Fruit fly (Drosophila melanogaster) Kc167 (cell line): ENCODE results near the gene deltaCOP.

Experiments used
- Myc ChIP-seq: fragments of >200 bp; optimal IDR thresholded peaks from 2 replicates; lab custom pipeline; 2017; ENCODE audit warnings: missing external identifiers
- Sin3A ChIP-seq: fragments of >200 bp; optimal IDR thresholded peaks from 2 replicates; lab custom pipeline; 2018; ENCODE audit warnings: missing external identifiers
- h ChIP-seq: fragments of >200 bp; optimal IDR thresholded peaks from 3 replicates; lab custom pipeline; 2018; ENCODE audit warnings: missing external identifiers
- insv ChIP-seq: fragments of >200 bp; optimal IDR thresholded peaks from 3 replicates; lab custom pipeline; 2018; ENCODE audit warnings: missing external identifiers
- psq ChIP-seq: fragments of >200 bp; optimal IDR thresholded peaks from 2 replicates; lab custom pipeline; 2017; ENCODE audit warnings: missing external identifiers
- ttk ChIP-seq: sonication (Bioruptor generic); optimal IDR thresholded peaks from 2 replicates; lab custom pipeline; 2017; ENCODE audit warnings: missing external identifiers

deltaCOP gene

dm6 chrX:1830396-1831218 lies 31.0 kb downstream of the deltaCOP start:
- no peak for TF ChIP-seq insv
- TF ChIP-seq psq (lab: Kevin White, UChicago) = no peak
- TF ChIP-seq ttk (lab: Kevin White, UChicago) = no peak
- TF ChIP-seq Sin3A (lab: Kevin White, UChicago) = no peak
- TF ChIP-seq h = no peak
- no peak for TF ChIP-seq Myc (lab: Kevin White, UChicago)

- no peak for TF ChIP-seq h
- TF ChIP-seq Myc (lab: Kevin White, UChicago) = no peak
- no peak for TF ChIP-seq ttk (lab: Kevin White, UChicago)
- no peak for TF ChIP-seq Sin3A (lab: Kevin White, UChicago)
- no peak for TF ChIP-seq psq (lab: Kevin White, UChicago)
- no peak for TF ChIP-seq insv
Observed at dm6 chrX:1828097-1828496, 33.5 kb downstream of the deltaCOP start.

- TF ChIP-seq Sin3A (lab: Kevin White, UChicago) (no peak), h (no peak), ttk (lab: Kevin White, UChicago) (no peak), psq (lab: Kevin White, UChicago) (no peak), Myc (lab: Kevin White, UChicago) (no peak), insv (no peak)
Observed at dm6 chrX:1825912-1826862, 35.4 kb downstream of the deltaCOP start.

- TF ChIP-seq insv = no peak
- no peak for TF ChIP-seq Myc (lab: Kevin White, UChicago)
- TF ChIP-seq psq (lab: Kevin White, UChicago) = no peak
- TF ChIP-seq ttk (lab: Kevin White, UChicago) = no peak
- TF ChIP-seq h = no peak
- no peak for TF ChIP-seq Sin3A (lab: Kevin White, UChicago)
Observed at dm6 chrX:1824610-1824948, 37.0 kb downstream of the deltaCOP start.

dm6 chrX:1823883-1824609 lies 37.5 kb downstream of the deltaCOP start:
- no peak for TF ChIP-seq Sin3A (lab: Kevin White, UChicago)
- TF ChIP-seq insv = no peak
- no peak for TF ChIP-seq ttk (lab: Kevin White, UChicago)
- TF ChIP-seq psq (lab: Kevin White, UChicago) = no peak
- no peak for TF ChIP-seq Myc (lab: Kevin White, UChicago)
- no peak for TF ChIP-seq h

- TF ChIP-seq Sin3A (lab: Kevin White, UChicago) = no peak
- TF ChIP-seq h = no peak
- no peak for TF ChIP-seq ttk (lab: Kevin White, UChicago)
Observed at dm6 chrX:1822281-1822680, 39.3 kb downstream of the deltaCOP start, which contains the start of gene CG14811. TSS of gene CG14811 (minus strand) at chrX:1822381.

- no peak for TF ChIP-seq psq (lab: Kevin White, UChicago)
- no peak for TF ChIP-seq h
- no peak for TF ChIP-seq ttk (lab: Kevin White, UChicago)
Observed at dm6 chrX:1821039-1821438, 40.6 kb downstream of the deltaCOP start.

- TF ChIP-seq psq (lab: Kevin White, UChicago) (no peak), Sin3A (lab: Kevin White, UChicago) (no peak), ttk (lab: Kevin White, UChicago) (no peak), Myc (lab: Kevin White, UChicago) (no peak), h (no peak), insv (no peak)
Observed at dm6 chrX:1820241-1820640, 41.3 kb downstream of the deltaCOP start, which contains the start of gene CG14810. TSS of gene CG14810 (minus strand) at chrX:1820341.

dm6 chrX:1819026-1819425 lies 42.6 kb downstream of the deltaCOP start:
- TF ChIP-seq Myc (lab: Kevin White, UChicago) (no peak), h (no peak), ttk (lab: Kevin White, UChicago) (no peak), insv (no peak), psq (lab: Kevin White, UChicago) (no peak), Sin3A (lab: Kevin White, UChicago) (no peak)

dm6 chrX:1811173-1811572 lies 50.4 kb downstream of the deltaCOP start:
- no peak for TF ChIP-seq psq (lab: Kevin White, UChicago)
- no peak for TF ChIP-seq ttk (lab: Kevin White, UChicago)
- no peak for TF ChIP-seq Sin3A (lab: Kevin White, UChicago)
- TF ChIP-seq h = no peak
- TF ChIP-seq insv = no peak
- no peak for TF ChIP-seq Myc (lab: Kevin White, UChicago)
